Fruit fly (Drosophila melanogaster) whole organism, pupa: ENCODE measurements around the gene Rph.

Experiments used
- CG10348 ChIP-seq: fragments of 200-800 bp; sonication (Bioruptor generic); IDR thresholded peaks from 2 replicates; pipeline ENCODE4 v1.3.6; 2022; ENCODE audit warnings: missing biosample characterization, missing genetic modification characterization
- CG17806 ChIP-seq: fragments of 200-800 bp; sonication (Bioruptor generic); optimal IDR thresholded peaks from 2 replicates; lab custom pipeline; 2018; ENCODE audit warnings: missing biosample characterization, mild to moderate bottlenecking, missing genetic modification characterization, moderate library complexity
- CG32121 ChIP-seq: fragments of 200-800 bp; sonication (Bioruptor generic); IDR thresholded peaks from 2 replicates; pipeline ENCODE4 v1.3.6; 2022; ENCODE audit warnings: missing biosample characterization, missing genetic modification characterization
- CG34367 ChIP-seq: fragments of 200-800 bp; sonication (Bioruptor generic); optimal IDR thresholded peaks from 2 replicates; lab custom pipeline; 2018; ENCODE audit warnings: missing biosample characterization, mild to moderate bottlenecking, missing genetic modification characterization
- CG4496 ChIP-seq: fragments of 200-800 bp; sonication (Bioruptor generic); IDR thresholded peaks from 3 replicates; pipeline ENCODE4 v1.3.6; 2022; ENCODE audit warnings: missing biosample characterization, missing genetic modification characterization
- CG8159 ChIP-seq: fragments of 200-800 bp; sonication (Bioruptor generic); optimal IDR thresholded peaks from 3 replicates; lab custom pipeline; 2018; ENCODE audit warnings: missing biosample characterization, mild to moderate bottlenecking, missing genetic modification characterization, moderate library complexity
- CG8301 ChIP-seq: fragments of 200-800 bp; sonication (Bioruptor generic); optimal IDR thresholded peaks from 2 replicates; lab custom pipeline; 2018; ENCODE audit warnings: missing biosample characterization, mild to moderate bottlenecking, missing genetic modification characterization
- CG9948 ChIP-seq: fragments of 200-800 bp; sonication (Bioruptor generic); optimal IDR thresholded peaks from 2 replicates; lab custom pipeline; 2018; ENCODE audit warnings: missing biosample characterization, mild to moderate bottlenecking, missing genetic modification characterization, moderate library complexity
- D1 ChIP-seq: fragments of 200-800 bp; sonication (Bioruptor generic); optimal IDR thresholded peaks from 2 replicates; lab custom pipeline; 2018; ENCODE audit warnings: missing biosample characterization, mild to moderate bottlenecking, missing genetic modification characterization, moderate library complexity
- EcR ChIP-seq: fragments of 200-800 bp; sonication (Bioruptor generic); optimal IDR thresholded peaks from 3 replicates; lab custom pipeline; 2019; ENCODE audit warnings: missing biosample characterization, missing genetic modification characterization, mild to moderate bottlenecking, moderate library complexity, missing genetic modification reagents
- Ets98B ChIP-seq: fragments of 200-800 bp; sonication (Bioruptor generic); IDR thresholded peaks from 2 replicates; pipeline ENCODE4 v1.3.6; 2022; ENCODE audit warnings: missing biosample characterization, missing genetic modification characterization
- Pif1A ChIP-seq: fragments of 200-800 bp; sonication (Bioruptor generic); optimal IDR thresholded peaks from 3 replicates; lab custom pipeline; 2016; ENCODE audit warnings: missing biosample characterization, missing genetic modification characterization
- Pif1B ChIP-seq: fragments of 200-800 bp; sonication (Bioruptor generic); optimal IDR thresholded peaks from 3 replicates; lab custom pipeline; 2016; ENCODE audit warnings: missing biosample characterization, missing genetic modification characterization
- gl ChIP-seq: fragments of 200-800 bp; sonication (Bioruptor generic); optimal IDR thresholded peaks from 2 replicates; lab custom pipeline; 2018; ENCODE audit warnings: missing biosample characterization, mild to moderate bottlenecking, missing genetic modification characterization

DNA sequence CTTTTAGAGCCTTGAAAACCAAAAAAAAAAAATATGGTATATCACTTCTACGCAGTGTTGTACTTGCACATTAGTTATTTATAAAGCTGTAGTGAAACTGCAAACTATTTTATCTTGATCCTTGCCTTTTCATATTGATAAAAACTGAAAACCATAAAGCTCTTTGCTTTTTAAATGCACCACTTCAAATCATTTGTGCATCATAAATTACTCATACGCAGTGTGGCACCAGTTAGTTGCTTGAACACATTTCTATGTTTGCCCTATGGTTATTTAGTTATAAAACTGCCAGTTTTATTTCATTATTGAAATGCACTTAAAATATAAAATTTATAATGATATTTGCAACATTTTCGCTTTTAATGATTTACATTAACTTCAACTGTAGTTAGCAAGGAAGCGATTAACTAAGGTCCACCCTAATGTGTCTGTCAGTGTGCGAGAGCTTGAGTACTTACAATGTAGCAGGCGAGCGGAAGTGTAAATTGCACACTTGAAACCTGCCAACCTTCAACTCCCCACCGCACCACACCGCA lies 1.4 kb downstream of the Rph start:
- TF ChIP-seq CG17806 (tag; lab: Kevin White, UChicago): peak; percentile 18
- no peak for TF ChIP-seq EcR (GFP tag; lab: Kevin White, UChicago)
- TF ChIP-seq CG8301: peak; percentile 4
- no peak for TF ChIP-seq D1
- TF ChIP-seq Pif1B (GFP tag; lab: Kevin White, UChicago): no peak
- TF ChIP-seq CG34367 (tag; lab: Kevin White, UChicago): no peak
- TF ChIP-seq CG10348 (GFP tag; lab: Robert Waterston, UW): no peak
- no peak for TF ChIP-seq Pif1A
- no peak for TF ChIP-seq Ets98B (GFP tag; lab: Robert Waterston, UW)
- TF ChIP-seq CG4496 (GFP tag; lab: Robert Waterston, UW): no peak
- TF ChIP-seq CG32121 (GFP tag; lab: Robert Waterston, UW): no peak
- TF ChIP-seq CG8159 (tag; lab: Kevin White, UChicago): peak; percentile 70
- no peak for TF ChIP-seq gl (tag; lab: Kevin White, UChicago)
- TF ChIP-seq CG9948 (tag; lab: Kevin White, UChicago): peak; percentile 13
